Worm (Caenorhabditis elegans): ENCODE data around the gene gck-1.

ce11 chrV:8939424-8940065, 8.1 kb upstream of the gck-1 start:
- TF ChIP-seq unc-62 (GFP tag; optimal IDR thresholded peaks at IDR 0.05) (no peak), sptf-1 (tag; optimal IDR thresholded peaks at IDR 0.05) (no peak), ceh-43 (GFP tag; optimal IDR thresholded peaks at IDR 0.05) (no peak), lsy-2 (tag; optimal IDR thresholded peaks at IDR 0.05) (no peak)

Data from whole organism, mixed stage, embryonic.